Worm (Caenorhabditis elegans) whole organism, L4 larva: Measurements from ENCODE around the gene clec-166.

Experiments used
- F10B5.3 ChIP-seq: sonication (generic microtip); optimal IDR thresholded peaks from 2 replicates; lab custom pipeline; 2016; ENCODE audit warnings: mild to moderate bottlenecking, missing genetic modification characterization, missing compliant biosample characterization
- hlh-11 ChIP-seq: fragments of 200-800 bp; sonication (Bioruptor generic); optimal IDR thresholded peaks from 2 replicates; lab custom pipeline; 2018; ENCODE audit warnings: mild to moderate bottlenecking, missing genetic modification characterization, missing compliant biosample characterization
- nhr-237 ChIP-seq: sonication (generic microtip); optimal IDR thresholded peaks from 2 replicates; lab custom pipeline; 2017; ENCODE audit warnings: missing biosample characterization, missing genetic modification characterization
- pha-4 ChIP-seq, 2 experiments: fragments of 150-350 bp in 1 of 2; fragments of 200-800 bp in 1 of 2; sonication (Bioruptor generic) in 1 of 2; IDR thresholded peaks in 1 of 2; optimal IDR thresholded peaks in 1 of 2; 2 replicates each; pipeline versions ENCODE4 v1.3.6 to Lab custom; 2014 to 2022; ENCODE audit warnings: missing genetic modification characterization in 2 of 2, missing genetic modification reagents in 2 of 2, missing biosample characterization in 1 of 2, missing compliant biosample characterization in 1 of 2
- rbr-2 ChIP-seq: sonication (generic microtip); optimal IDR thresholded peaks from 2 replicates; lab custom pipeline; 2016; ENCODE audit warnings: missing genotype, missing genetic modification characterization, missing compliant biosample characterization
- saeg-2 ChIP-seq: fragments of 200-800 bp; sonication (Bioruptor generic); IDR thresholded peaks from 2 replicates; pipeline ENCODE4 v1.3.6; 2022; ENCODE audit warnings: missing genetic modification reagents, missing genetic modification characterization, missing compliant biosample characterization

DNA sequence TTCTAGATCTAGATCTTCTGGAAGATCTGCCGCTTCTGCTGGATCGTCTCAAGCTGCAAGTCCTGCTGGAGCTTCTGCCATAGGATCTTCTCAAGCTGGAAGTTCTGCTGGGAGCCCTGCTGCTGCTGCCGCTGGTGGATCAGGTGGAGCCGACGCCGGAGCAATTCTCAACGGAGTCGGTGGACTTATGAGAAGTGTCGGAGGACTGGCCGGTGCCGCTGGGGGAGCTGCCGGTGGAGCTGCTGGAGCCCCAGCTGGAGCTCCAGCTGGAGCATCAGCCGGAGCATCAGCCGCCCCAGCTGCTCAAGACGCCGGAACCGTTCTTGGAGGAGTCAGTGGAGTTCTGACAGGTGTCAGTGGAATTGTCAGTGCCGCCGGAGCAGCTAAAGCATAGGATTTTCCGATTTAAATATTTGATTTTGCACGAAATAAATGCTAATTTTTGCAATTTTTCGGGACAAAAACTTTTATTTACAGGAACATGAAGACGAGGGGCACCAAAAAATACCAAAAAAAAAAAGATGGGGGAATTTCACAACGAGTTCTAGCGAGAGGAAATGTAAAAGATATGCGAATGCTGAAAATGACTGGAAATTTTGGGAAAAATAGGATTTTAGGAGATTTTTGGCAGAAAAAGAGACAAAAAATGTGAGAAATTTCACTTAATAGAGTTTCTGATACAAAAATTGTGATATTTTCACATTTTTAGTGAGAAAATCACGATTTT is 18.6 kb downstream of the clec-166 start:
- TF ChIP-seq F10B5.3 (tag; lab: Kevin White, UChicago) (no peak), hlh-11 (tag; lab: Kevin White, UChicago) (no peak), nhr-237 (tag; lab: Kevin White, UChicago) (no peak), saeg-2 (GFP tag; lab: Robert Waterston, UW) (no peak), rbr-2 (tag; lab: Kevin White, UChicago) (no peak), pha-4 (GFP tag; IDR thresholded peaks at IDR 0.05; lab: Robert Waterston, UW) (peak; percentile 69; the same call in 1 of the 2 replicates), pha-4 (tag; optimal IDR thresholded peaks at IDR 0.05; lab: Kevin White, UChicago) (no peak)
